Worm (Caenorhabditis elegans): ENCODE measurements around the gene scl-25.

Gene scl-25

ce11 chrV:17225389-17225788 lies at the start of gene scl-25:
scl-25 (plus strand) TSS chrV:17225689.
- TF ChIP-seq dao-5 (tag; optimal IDR thresholded peaks at IDR 0.05) (no peak), W03F9.2 (tag; optimal IDR thresholded peaks at IDR 0.05) (no peak), him-1 (tag; optimal IDR thresholded peaks at IDR 0.05) (no peak)

- TF ChIP-seq W03F9.2 (tag; optimal IDR thresholded peaks at IDR 0.05) (no peak), dao-5 (tag; optimal IDR thresholded peaks at IDR 0.05) (no peak), him-1 (tag; optimal IDR thresholded peaks at IDR 0.05) (no peak)
Observed at ce11 chrV:17177967-17178366, 47.5 kb upstream of the scl-25 start, which contains the start of gene srsx-1. srsx-1 (minus strand) TSS chrV:17178067.

ce11 chrV:17178457-17178856 lies 47.0 kb upstream of the scl-25 start, which contains the start of gene srh-174:
srh-174 (plus strand) TSS chrV:17178757.
- TF ChIP-seq dao-5 (tag; optimal IDR thresholded peaks at IDR 0.05) (no peak), W03F9.2 (tag; optimal IDR thresholded peaks at IDR 0.05) (no peak), him-1 (tag; optimal IDR thresholded peaks at IDR 0.05) (no peak)

DNA sequence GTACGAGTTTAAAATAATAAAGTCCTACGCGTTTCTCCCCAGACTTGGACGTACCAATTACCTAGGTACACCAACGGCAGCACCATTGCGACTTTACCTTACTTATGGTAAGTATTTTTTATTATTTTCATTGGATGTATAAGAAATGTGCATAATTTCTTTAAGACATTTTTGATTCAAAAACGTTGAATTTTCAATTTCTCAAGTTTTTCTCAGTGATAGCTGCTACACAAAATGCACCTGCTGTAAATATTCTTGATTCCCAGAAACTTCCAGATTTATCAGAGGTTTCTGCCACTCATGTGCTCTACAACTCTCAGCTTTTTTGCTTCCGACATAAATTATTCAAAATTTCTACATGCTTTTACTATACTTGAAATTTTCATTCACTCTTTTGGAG lies 43.4 kb upstream of the scl-25 start, which contains the start of gene srh-159:
Gene srh-159 (plus strand): TSS at position 301 of the 400 bp plus-strand sequence.
- TF ChIP-seq W03F9.2 (tag; optimal IDR thresholded peaks at IDR 0.05) (no peak), him-1 (tag; optimal IDR thresholded peaks at IDR 0.05) (no peak), dao-5 (tag; optimal IDR thresholded peaks at IDR 0.05) (no peak)

DNA sequence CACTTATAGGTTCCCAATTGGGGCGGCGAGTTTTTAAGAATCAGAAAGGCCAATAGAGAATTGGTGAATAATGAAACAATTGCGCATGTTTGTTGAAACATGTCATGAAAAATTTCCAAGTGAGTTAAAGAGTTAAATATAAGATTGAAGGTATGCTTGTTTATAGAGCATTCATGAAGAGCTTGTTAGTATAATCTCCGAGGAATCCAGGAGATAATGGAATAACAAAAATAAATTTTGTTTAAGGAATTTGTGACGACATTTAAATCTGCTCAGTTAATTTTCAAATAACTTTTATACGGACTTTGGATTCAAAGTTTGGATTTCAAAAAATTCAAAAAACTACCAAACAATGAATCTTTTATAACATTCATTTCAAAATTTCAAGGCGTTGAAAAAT lies 35.1 kb upstream of the scl-25 start, which contains the start of gene str-199:
Gene str-199 (minus strand): TSS at position 101 of the 400 bp plus-strand sequence.
- no peak for TF ChIP-seq him-1 (tag; optimal IDR thresholded peaks at IDR 0.05)
- no peak for TF ChIP-seq W03F9.2 (tag; optimal IDR thresholded peaks at IDR 0.05)
- TF ChIP-seq dao-5 (tag; optimal IDR thresholded peaks at IDR 0.05): no peak

- no peak for TF ChIP-seq dao-5 (tag; optimal IDR thresholded peaks at IDR 0.05)
- TF ChIP-seq W03F9.2 (tag; optimal IDR thresholded peaks at IDR 0.05): no peak
- no peak for TF ChIP-seq him-1 (tag; optimal IDR thresholded peaks at IDR 0.05)
Observed at ce11 chrV:17192238-17192637, 33.3 kb upstream of the scl-25 start, which contains the start of gene srz-47. srz-47 (minus strand) TSS chrV:17192338.

- no peak for TF ChIP-seq W03F9.2 (tag; optimal IDR thresholded peaks at IDR 0.05)
- TF ChIP-seq him-1 (tag; optimal IDR thresholded peaks at IDR 0.05): no peak
- no peak for TF ChIP-seq dao-5 (tag; optimal IDR thresholded peaks at IDR 0.05)
Observed at ce11 chrV:17198926-17199325, 26.6 kb upstream of the scl-25 start, which contains the start of gene srz-96. srz-96 (plus strand) TSS chrV:17199226.

DNA sequence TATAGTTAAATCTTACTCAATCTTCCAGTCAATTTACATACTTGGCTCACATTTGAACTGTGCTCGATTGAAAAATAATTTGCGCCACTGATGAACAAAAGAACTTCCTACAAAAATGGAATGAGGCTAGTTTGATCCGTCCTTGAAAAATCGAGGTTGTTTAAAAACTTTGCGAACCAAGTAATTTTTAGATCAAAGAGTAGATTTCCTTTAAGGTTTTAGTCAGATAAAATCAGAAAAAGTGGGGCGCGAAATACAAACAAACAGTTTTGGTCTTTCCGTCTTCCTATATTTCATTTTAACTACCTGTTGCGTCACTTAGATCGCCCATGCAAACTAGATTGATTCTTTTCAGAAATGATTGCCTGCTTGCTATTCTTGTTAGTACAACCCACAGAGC lies 23.6 kb upstream of the scl-25 start, which contains the start of gene Y68A4A.10:
Gene Y68A4A.10 (plus strand): TSS at position 301 of the 400 bp plus-strand sequence.
- TF ChIP-seq W03F9.2 (tag; optimal IDR thresholded peaks at IDR 0.05) (no peak), him-1 (tag; optimal IDR thresholded peaks at IDR 0.05) (no peak), dao-5 (tag; optimal IDR thresholded peaks at IDR 0.05) (no peak)

DNA sequence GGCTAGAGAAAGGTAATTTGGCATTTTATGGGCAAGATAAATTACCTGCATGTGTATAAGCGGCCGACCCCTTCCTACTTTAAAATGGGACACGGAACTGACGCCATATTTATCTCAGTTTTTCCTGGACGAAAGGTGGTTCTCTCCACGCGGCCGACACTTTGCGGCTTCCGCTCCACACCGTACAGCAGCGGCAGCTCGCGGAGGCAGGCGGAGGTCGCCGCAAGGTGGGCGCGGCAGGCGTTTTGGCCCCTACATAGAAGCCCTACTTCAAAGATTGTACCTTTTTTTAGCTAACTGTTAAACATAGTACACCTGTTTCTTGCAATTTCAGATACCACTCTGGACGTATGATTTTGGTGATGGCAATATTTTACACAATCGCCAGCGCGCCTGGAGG lies 19.0 kb upstream of the scl-25 start:
- TF ChIP-seq him-1 (tag; optimal IDR thresholded peaks at IDR 0.05) (no peak), dao-5 (tag; optimal IDR thresholded peaks at IDR 0.05) (no peak), W03F9.2 (tag; optimal IDR thresholded peaks at IDR 0.05) (no peak)

- TF ChIP-seq W03F9.2 (tag; optimal IDR thresholded peaks at IDR 0.05) (no peak), dao-5 (tag; optimal IDR thresholded peaks at IDR 0.05) (no peak), him-1 (tag; optimal IDR thresholded peaks at IDR 0.05) (no peak)
Observed at ce11 chrV:17208045-17208444, 17.4 kb upstream of the scl-25 start, which contains the start of gene Y68A4A.13. Y68A4A.13 (minus strand) TSS chrV:17208145.

- TF ChIP-seq him-1 (tag; optimal IDR thresholded peaks at IDR 0.05) (no peak), dao-5 (tag; optimal IDR thresholded peaks at IDR 0.05) (no peak), W03F9.2 (tag; optimal IDR thresholded peaks at IDR 0.05) (no peak)
Observed at ce11 chrV:17211989-17212731, 13.3 kb upstream of the scl-25 start, which contains the start of gene srh-236. srh-236 (minus strand) TSS chrV:17212039.

DNA sequence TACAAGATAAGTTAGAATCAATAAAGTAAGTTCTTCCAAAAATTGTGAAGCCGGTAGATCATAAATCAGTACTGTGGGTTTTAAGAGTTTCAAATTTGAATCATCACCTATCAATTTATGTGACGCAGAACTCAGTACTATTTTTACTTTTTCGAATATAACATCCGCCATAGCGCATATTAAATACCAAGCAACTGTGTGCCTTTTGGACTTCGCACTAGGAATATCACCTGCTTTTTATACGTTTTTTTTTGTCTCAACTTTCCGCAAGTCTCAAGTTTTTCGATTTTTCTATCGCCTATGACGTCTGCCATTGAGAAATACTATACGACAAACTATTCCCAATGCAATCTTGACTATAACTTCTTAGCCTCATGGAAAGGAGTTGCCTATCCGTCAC lies 12.7 kb upstream of the scl-25 start, which contains the start of gene srh-113:
Gene srh-113 (plus strand): TSS at position 301 of the 400 bp plus-strand sequence.
- no peak for TF ChIP-seq dao-5 (tag; optimal IDR thresholded peaks at IDR 0.05)
- TF ChIP-seq W03F9.2 (tag; optimal IDR thresholded peaks at IDR 0.05): no peak
- TF ChIP-seq him-1 (tag; optimal IDR thresholded peaks at IDR 0.05): no peak

ce11 chrV:17215602-17216001 lies 9.9 kb upstream of the scl-25 start:
- no peak for TF ChIP-seq him-1 (tag; optimal IDR thresholded peaks at IDR 0.05)
- TF ChIP-seq dao-5 (tag; optimal IDR thresholded peaks at IDR 0.05): no peak
- TF ChIP-seq W03F9.2 (tag; optimal IDR thresholded peaks at IDR 0.05): no peak

DNA sequence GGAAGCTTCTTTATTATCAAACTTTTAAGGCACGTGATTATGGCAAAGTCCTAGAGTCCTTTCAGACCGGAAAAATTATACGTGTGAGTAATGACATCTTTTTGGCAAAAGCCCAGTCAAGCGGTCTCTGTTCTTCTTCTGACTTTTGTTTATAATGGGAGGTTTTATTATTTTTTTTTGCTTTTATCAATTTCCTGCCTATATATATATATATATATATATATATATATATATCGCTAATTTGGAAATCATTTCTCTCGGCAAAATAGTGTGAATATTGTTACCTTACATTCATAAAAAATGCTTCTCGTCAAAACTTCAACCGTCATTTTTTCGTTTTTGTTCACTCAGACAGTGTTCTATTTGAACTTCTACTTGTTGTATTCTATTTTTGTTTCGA lies 7.8 kb upstream of the scl-25 start, which contains the start of gene srbc-62:
Gene srbc-62 (plus strand): TSS at position 301 of the 400 bp plus-strand sequence.
- TF ChIP-seq him-1 (tag; optimal IDR thresholded peaks at IDR 0.05): no peak
- no peak for TF ChIP-seq W03F9.2 (tag; optimal IDR thresholded peaks at IDR 0.05)
- TF ChIP-seq dao-5 (tag; optimal IDR thresholded peaks at IDR 0.05): no peak
